Fruit fly (Drosophila melanogaster): ENCODE measurements around the gene Afti.

DNA sequence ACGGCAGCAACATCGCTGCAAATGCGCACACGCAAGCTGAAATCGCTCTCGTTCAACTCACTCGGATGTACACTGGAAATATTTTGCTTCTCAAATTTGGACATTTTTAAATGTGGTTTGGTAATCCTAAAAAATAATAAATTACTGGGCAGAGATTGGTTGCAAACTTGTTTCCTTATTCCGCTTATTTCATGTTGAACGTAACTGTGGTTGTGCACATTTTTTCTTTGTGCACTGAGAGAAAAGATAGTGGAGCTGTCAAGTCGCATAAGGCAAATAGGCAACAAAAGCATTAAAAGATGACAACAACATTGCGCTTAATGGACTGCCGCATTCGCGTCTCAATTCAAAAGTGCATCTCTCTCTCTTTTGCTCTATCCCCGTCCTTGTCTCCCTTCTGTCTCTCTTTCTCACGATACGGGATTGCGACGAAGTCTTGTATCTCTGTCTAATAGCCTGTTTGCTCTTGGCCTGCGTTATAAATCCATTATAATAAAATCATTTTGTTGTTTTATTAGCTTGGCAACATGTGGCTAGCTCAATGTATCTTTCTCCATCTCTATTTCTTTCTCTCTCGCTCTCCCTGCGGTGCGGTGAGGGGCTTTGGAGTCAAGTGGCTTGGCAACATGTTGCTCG, 46.8 kb upstream of the Afti start:
- TF ChIP-seq CG8478 (optimal IDR thresholded peaks at IDR 0.05) (no peak), CTCF (optimal IDR thresholded peaks at IDR 0.05) (no peak)

All from S2 (cell line).